Fruit fly (Drosophila melanogaster): ENCODE measurements around the gene stck.

DNA sequence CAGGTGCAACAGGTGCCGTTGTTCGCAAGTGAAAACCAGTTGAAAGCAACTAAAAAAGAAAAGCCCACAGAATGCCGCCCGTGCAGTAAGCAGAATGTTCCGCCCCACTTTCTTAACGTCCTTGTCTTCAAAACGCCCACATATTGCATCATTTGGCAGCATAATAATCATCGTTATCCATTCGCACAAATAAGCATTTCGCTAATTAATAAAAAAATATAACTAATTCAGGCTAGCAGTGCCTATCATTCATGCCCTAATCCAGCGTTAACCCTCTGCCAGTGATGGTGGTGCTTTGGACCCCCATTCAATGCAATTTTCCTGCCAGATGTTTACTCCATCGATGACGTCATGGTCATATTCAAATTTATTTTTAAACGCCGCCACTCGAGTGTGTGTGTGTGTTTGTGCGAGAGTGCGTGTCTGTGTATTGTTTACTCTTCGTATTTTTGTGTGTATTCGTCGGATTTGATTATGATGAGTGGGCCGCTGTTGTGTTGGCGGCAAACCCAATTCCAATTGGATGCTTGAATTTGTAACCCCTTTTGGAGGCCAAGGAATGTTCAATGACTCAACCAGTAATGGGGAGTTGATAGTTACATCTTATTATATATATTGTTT lies 704 bp downstream of the stck start:
- TF ChIP-seq Dll (optimal IDR thresholded peaks at IDR 0.05), result no peak
- TF ChIP-seq pan (optimal IDR thresholded peaks at IDR 0.05), result no peak
- TF ChIP-seq CG8478 (optimal IDR thresholded peaks at IDR 0.05), result no peak
- no peak for TF ChIP-seq usp (GFP tag; optimal IDR thresholded peaks at IDR 0.05)
- no peak for TF ChIP-seq psq (optimal IDR thresholded peaks at IDR 0.05)
